Worm (Caenorhabditis elegans): Measurements from ENCODE around the gene C52B9.8.

DNA sequence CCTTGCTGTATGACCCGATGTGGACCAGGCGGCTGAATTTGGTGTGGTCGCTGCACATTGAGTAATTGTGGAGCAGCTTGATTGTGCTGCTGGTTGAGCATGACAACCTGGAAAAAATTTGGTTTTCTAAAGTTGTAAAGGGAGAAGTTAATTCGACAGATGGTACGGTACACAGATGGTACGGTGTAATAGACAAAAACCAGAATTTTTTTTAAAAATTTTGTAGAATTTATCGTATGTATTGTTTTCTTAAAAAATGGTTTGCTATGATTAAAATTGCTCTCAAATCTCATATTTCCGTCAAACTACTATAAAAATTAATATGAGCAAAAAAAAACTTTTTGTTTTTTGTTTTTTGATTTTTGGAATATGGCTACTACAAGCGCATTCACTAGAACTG, 4.7 kb downstream of the C52B9.8 start, which contains the start of gene pqn-15:
- TF ChIP-seq ama-1 (optimal IDR thresholded peaks at IDR 0.05) (no peak), B0310.2 (tag; optimal IDR thresholded peaks at IDR 0.05) (no peak), tbx-11 (GFP tag; IDR thresholded peaks at IDR 0.05) (no peak), pes-1 (GFP tag; IDR thresholded peaks at IDR 0.05) (no peak), scrt-1 (GFP tag; IDR thresholded peaks at IDR 0.05) (no peak), flt-1 (GFP tag; IDR thresholded peaks at IDR 0.05) (no peak), hnd-1 (tag; optimal IDR thresholded peaks at IDR 0.05) (no peak), ets-7 (tag; optimal IDR thresholded peaks at IDR 0.05) (no peak), hmg-4 (GFP tag; optimal IDR thresholded peaks at IDR 0.05) (no peak), ceh-13 (GFP tag; optimal IDR thresholded peaks at IDR 0.05) (no peak)

Measured in whole organism, early embryonic.